Fruit fly (Drosophila melanogaster) whole organism, prepupa: ENCODE results near the gene CG43445.

Experiments
- Blimp-1 ChIP-seq: fragments of 200-800 bp; sonication (Bioruptor generic); optimal IDR thresholded peaks from 3 replicates; lab custom pipeline; 2017; ENCODE audit warnings: missing biosample characterization, missing genetic modification characterization, mild to moderate bottlenecking, moderate library complexity, missing genetic modification reagents
- CG10631 ChIP-seq: fragments of 200-800 bp; sonication (Bioruptor generic); optimal IDR thresholded peaks from 2 replicates; lab custom pipeline; 2016; ENCODE audit warnings: missing biosample characterization, missing genetic modification characterization
- CG10669 ChIP-seq: fragments of 200-800 bp; sonication (Bioruptor generic); optimal IDR thresholded peaks from 3 replicates; lab custom pipeline; 2018; ENCODE audit warnings: missing biosample characterization, mild to moderate bottlenecking, missing genetic modification characterization, moderate library complexity
- CG11294 ChIP-seq: fragments of 200-800 bp; sonication (Bioruptor generic); IDR thresholded peaks from 2 replicates; pipeline ENCODE4 v1.3.6; 2022; ENCODE audit warnings: missing biosample characterization, missing genetic modification characterization
- CG11762 ChIP-seq: fragments of 200-800 bp; sonication (Bioruptor generic); optimal IDR thresholded peaks from 3 replicates; lab custom pipeline; 2016; ENCODE audit warnings: missing biosample characterization, missing genetic modification characterization; ENCODE audit not compliant: insufficient read depth
- CG11902 ChIP-seq: fragments of 200-800 bp; sonication (Bioruptor generic); optimal IDR thresholded peaks from 3 replicates; lab custom pipeline; 2016; ENCODE audit warnings: missing biosample characterization, missing genetic modification characterization
- CG15336 ChIP-seq: fragments of 200-800 bp; sonication (Bioruptor generic); IDR thresholded peaks from 2 replicates; pipeline ENCODE4 v1.3.6; 2022; ENCODE audit warnings: missing biosample characterization, missing genetic modification characterization
- CG1621 ChIP-seq: fragments of 200-800 bp; sonication (Bioruptor generic); optimal IDR thresholded peaks from 3 replicates; lab custom pipeline; 2018; ENCODE audit warnings: missing biosample characterization, mild to moderate bottlenecking, missing genetic modification characterization
- CG16779 ChIP-seq: fragments of 200-800 bp; sonication (Bioruptor generic); optimal IDR thresholded peaks from 3 replicates; lab custom pipeline; 2017; ENCODE audit warnings: missing biosample characterization, mild to moderate bottlenecking, missing genetic modification characterization
- CG32006 ChIP-seq: fragments of 200-800 bp; sonication (Bioruptor generic); optimal IDR thresholded peaks from 3 replicates; lab custom pipeline; 2017; ENCODE audit warnings: missing biosample characterization, mild to moderate bottlenecking, missing genetic modification characterization
- CG34406 ChIP-seq: fragments of 200-800 bp; sonication (Bioruptor generic); optimal IDR thresholded peaks from 3 replicates; lab custom pipeline; 2016; ENCODE audit warnings: missing biosample characterization, missing genetic modification characterization
- CG3919 ChIP-seq: fragments of 200-800 bp; sonication (Bioruptor generic); optimal IDR thresholded peaks from 3 replicates; lab custom pipeline; 2016; ENCODE audit warnings: missing biosample characterization, missing genetic modification characterization
- CG6163 ChIP-seq: fragments of 200-800 bp; sonication (Bioruptor generic); IDR thresholded peaks from 3 replicates; pipeline ENCODE4 v1.3.6; 2022; ENCODE audit warnings: missing biosample characterization, missing genetic modification characterization
- CG6276 ChIP-seq: fragments of 200-800 bp; sonication (Bioruptor generic); optimal IDR thresholded peaks from 2 replicates; lab custom pipeline; 2017; ENCODE audit warnings: missing biosample characterization, mild to moderate bottlenecking, missing genetic modification characterization
- CG6792 ChIP-seq: fragments of 200-800 bp; sonication (Bioruptor generic); optimal IDR thresholded peaks from 3 replicates; lab custom pipeline; 2016; ENCODE audit warnings: missing biosample characterization, missing genetic modification characterization
- CG6808 ChIP-seq: fragments of 200-800 bp; sonication (Bioruptor generic); optimal IDR thresholded peaks from 3 replicates; lab custom pipeline; 2017; ENCODE audit warnings: missing biosample characterization, missing genetic modification characterization, mild to moderate bottlenecking, moderate library complexity, missing genetic modification reagents
- CG6854 ChIP-seq: fragments of 200-800 bp; sonication (Bioruptor generic); optimal IDR thresholded peaks from 2 replicates; lab custom pipeline; 2017; ENCODE audit warnings: missing biosample characterization, mild to moderate bottlenecking, missing genetic modification characterization
- CG7368 ChIP-seq: fragments of 200-800 bp; sonication (Bioruptor generic); optimal IDR thresholded peaks from 3 replicates; lab custom pipeline; 2016; ENCODE audit warnings: missing biosample characterization, missing genetic modification characterization
- CG8119 ChIP-seq: fragments of 200-800 bp; sonication (Bioruptor generic); IDR thresholded peaks from 3 replicates; pipeline ENCODE4 v1.3.6; 2022; ENCODE audit warnings: missing biosample characterization, missing genetic modification characterization
- CG8319 ChIP-seq: fragments of 200-800 bp; sonication (Bioruptor generic); optimal IDR thresholded peaks from 3 replicates; lab custom pipeline; 2016; ENCODE audit warnings: missing biosample characterization, missing genetic modification characterization
- CG8632 ChIP-seq: fragments of 200-800 bp; sonication (Bioruptor generic); optimal IDR thresholded peaks from 3 replicates; lab custom pipeline; 2016; ENCODE audit warnings: missing biosample characterization, missing genetic modification characterization
- CG9139 ChIP-seq: fragments of 200-800 bp; sonication (Bioruptor generic); optimal IDR thresholded peaks from 3 replicates; lab custom pipeline; 2017; ENCODE audit warnings: missing biosample characterization, mild to moderate bottlenecking, missing genetic modification characterization
- Eip75B ChIP-seq: fragments of 200-800 bp; sonication (Bioruptor generic); optimal IDR thresholded peaks from 3 replicates; lab custom pipeline; 2016; ENCODE audit warnings: missing biosample characterization, missing genetic modification characterization
- Eip93F ChIP-seq: fragments of 200-800 bp; sonication (Bioruptor generic); optimal IDR thresholded peaks from 2 replicates; lab custom pipeline; 2016; ENCODE audit warnings: missing biosample characterization, mild to moderate bottlenecking, missing genetic modification characterization
- Ets21C ChIP-seq: fragments of 200-800 bp; sonication (Bioruptor generic); optimal IDR thresholded peaks from 3 replicates; lab custom pipeline; 2016; ENCODE audit warnings: missing biosample characterization, missing genetic modification characterization
- Ets96B ChIP-seq: fragments of 200-800 bp; optimal IDR thresholded peaks from 2 replicates; lab custom pipeline; 2019; ENCODE audit warnings: missing biosample characterization, mild to moderate bottlenecking, missing genetic modification characterization, moderate library complexity
- Hr38 ChIP-seq: sonication (Bioruptor generic); optimal IDR thresholded peaks from 2 replicates; lab custom pipeline; 2016; ENCODE audit warnings: missing biosample characterization, missing genetic modification characterization
- Hr4 ChIP-seq: fragments of 200-800 bp; sonication (Bioruptor generic); optimal IDR thresholded peaks from 3 replicates; lab custom pipeline; 2016; ENCODE audit warnings: missing biosample characterization, missing genetic modification characterization
- Lpt ChIP-seq: fragments of 200-800 bp; sonication (Bioruptor generic); optimal IDR thresholded peaks from 3 replicates; lab custom pipeline; 2016; ENCODE audit warnings: missing biosample characterization, missing genetic modification characterization
- Met ChIP-seq: fragments of 200-800 bp; sonication (Bioruptor generic); optimal IDR thresholded peaks from 3 replicates; lab custom pipeline; 2016; ENCODE audit warnings: missing biosample characterization, missing genetic modification characterization
- Smox ChIP-seq: fragments of 200-800 bp; sonication (Bioruptor generic); optimal IDR thresholded peaks from 3 replicates; lab custom pipeline; 2016; ENCODE audit warnings: missing biosample characterization, missing genetic modification characterization
- Sox102F ChIP-seq: fragments of 200-800 bp; sonication (Bioruptor generic); optimal IDR thresholded peaks from 2 replicates; lab custom pipeline; 2016; ENCODE audit warnings: missing biosample characterization, mild to moderate bottlenecking, missing genetic modification characterization
- Sox14 ChIP-seq: fragments of 200-800 bp; sonication (Bioruptor generic); optimal IDR thresholded peaks from 3 replicates; lab custom pipeline; 2016; ENCODE audit warnings: missing biosample characterization, missing genetic modification characterization
- Sox15 ChIP-seq: fragments of 200-800 bp; sonication (Bioruptor generic); optimal IDR thresholded peaks from 3 replicates; lab custom pipeline; 2016; ENCODE audit warnings: missing biosample characterization, missing genetic modification characterization
- achi ChIP-seq: fragments of 200-800 bp; sonication (Bioruptor generic); optimal IDR thresholded peaks from 3 replicates; lab custom pipeline; 2016; ENCODE audit warnings: missing biosample characterization, missing genetic modification characterization
- acj6 ChIP-seq: fragments of 200-800 bp; sonication (Bioruptor generic); optimal IDR thresholded peaks from 3 replicates; lab custom pipeline; 2016; ENCODE audit warnings: missing biosample characterization, missing genetic modification characterization
- cyc ChIP-seq: fragments of 200-800 bp; sonication (Bioruptor generic); optimal IDR thresholded peaks from 3 replicates; lab custom pipeline; 2016; ENCODE audit warnings: missing biosample characterization, missing genetic modification characterization
- dac ChIP-seq: fragments of 200-800 bp; sonication (Bioruptor generic); optimal IDR thresholded peaks from 2 replicates; lab custom pipeline; 2017; ENCODE audit warnings: missing biosample characterization, mild to moderate bottlenecking, missing genetic modification characterization
- dsx ChIP-seq: fragments of 200-800 bp; optimal IDR thresholded peaks from 3 replicates; lab custom pipeline; 2019; ENCODE audit warnings: missing biosample characterization, mild to moderate bottlenecking, missing genetic modification characterization, moderate library complexity; ENCODE audit not compliant: poor library complexity, severe bottlenecking
- esn ChIP-seq: fragments of 200-800 bp; sonication (Bioruptor generic); optimal IDR thresholded peaks from 2 replicates; lab custom pipeline; 2016; ENCODE audit warnings: missing biosample characterization, mild to moderate bottlenecking, missing genetic modification characterization, moderate library complexity
- fd59A ChIP-seq: fragments of 200-800 bp; sonication (Bioruptor generic); optimal IDR thresholded peaks from 2 replicates; lab custom pipeline; 2017; ENCODE audit warnings: missing biosample characterization, mild to moderate bottlenecking, missing genetic modification characterization, missing genetic modification reagents
- fd85E ChIP-seq: fragments of 200-800 bp; sonication (Bioruptor generic); optimal IDR thresholded peaks from 3 replicates; lab custom pipeline; 2016; ENCODE audit warnings: missing biosample characterization, missing genetic modification characterization
- lz ChIP-seq: fragments of 200-800 bp; sonication (Bioruptor generic); optimal IDR thresholded peaks from 3 replicates; lab custom pipeline; 2016; ENCODE audit warnings: missing biosample characterization, missing genetic modification characterization
- net ChIP-seq: fragments of 200-800 bp; sonication (Bioruptor generic); optimal IDR thresholded peaks from 3 replicates; lab custom pipeline; 2016; ENCODE audit warnings: missing biosample characterization, missing genetic modification characterization
- pdm3 ChIP-seq: fragments of 200-800 bp; sonication (Bioruptor generic); optimal IDR thresholded peaks from 3 replicates; lab custom pipeline; 2016; ENCODE audit warnings: missing biosample characterization, missing genetic modification characterization
- salr ChIP-seq, 2 experiments: fragments of 200-800 bp; sonication (Bioruptor generic); optimal IDR thresholded peaks; 3 replicates each; lab custom pipeline; 2016 to 2018; ENCODE audit warnings: missing biosample characterization in 2 of 2, missing genetic modification characterization in 2 of 2, mild to moderate bottlenecking in 1 of 2
- ss ChIP-seq, 2 experiments: fragments of 200-800 bp; sonication (Bioruptor generic); optimal IDR thresholded peaks; 2 replicates in 1 of 2; 3 replicates in 1 of 2; lab custom pipeline; 2017 to 2018; ENCODE audit warnings: mild to moderate bottlenecking in 2 of 2, missing biosample characterization in 2 of 2, missing genetic modification characterization in 2 of 2, moderate library complexity in 1 of 2
- svp ChIP-seq: fragments of 200-800 bp; sonication (Bioruptor generic); peaks from one replicate; lab custom pipeline; 2016; ENCODE audit warnings: missing biosample characterization, missing genetic modification characterization
- vri ChIP-seq: fragments of 200-800 bp; sonication (Bioruptor generic); optimal IDR thresholded peaks from 3 replicates; lab custom pipeline; 2016; ENCODE audit warnings: missing biosample characterization, mild to moderate bottlenecking, missing genetic modification characterization

Gene CG43445

dm6 chr3R:17938713-17939112 is 27.5 kb downstream of the CG43445 start:
- TF ChIP-seq CG6808 (GFP tag; lab: Kevin White, UChicago): no peak
- no peak for TF ChIP-seq CG6792 (GFP tag; lab: Kevin White, UChicago)
- no peak for TF ChIP-seq Eip75B (GFP tag; lab: Kevin White, UChicago)

dm6 chr3R:17941086-17941485 is 29.9 kb downstream of the CG43445 start:
- TF ChIP-seq CG15336 (GFP tag; lab: Robert Waterston, UW) (peak; percentile 79), CG6808 (GFP tag; lab: Kevin White, UChicago) (peak; percentile 27), fd59A (GFP tag; lab: Kevin White, UChicago) (no peak), CG9139 (GFP tag; lab: Kevin White, UChicago) (no peak), CG32006 (GFP tag; lab: Kevin White, UChicago) (peak; percentile 75), ss (GFP tag; optimal IDR thresholded peaks at IDR 0.05; lab: Kevin White, UChicago) (peak in 1 of 2 experiments; percentile 10), fd85E (GFP tag; lab: Kevin White, UChicago) (no peak), CG8119 (GFP tag; lab: Robert Waterston, UW) (peak; percentile 80), CG6792 (GFP tag; lab: Kevin White, UChicago) (peak; percentile 33), Ets21C (GFP tag; lab: Kevin White, UChicago) (no peak), CG11902 (no peak), CG8319 (GFP tag; lab: Kevin White, UChicago) (no peak), CG11762 (GFP tag; lab: Kevin White, UChicago) (no peak), Sox15 (no peak), cyc (peak; percentile 20), svp (GFP tag; lab: Kevin White, UChicago) (no peak), Sox102F (GFP tag; lab: Kevin White, UChicago) (no peak), CG6854 (GFP tag; lab: Kevin White, UChicago) (no peak), CG3919 (GFP tag; lab: Kevin White, UChicago) (peak; percentile 71), dac (GFP tag; lab: Kevin White, UChicago) (peak; percentile 6), acj6 (GFP tag; lab: Kevin White, UChicago) (peak; percentile 65), Hr38 (no peak), pdm3 (GFP tag; lab: Kevin White, UChicago) (peak; percentile 63), CG16779 (tag; lab: Kevin White, UChicago) (peak; percentile 30), Hr4 (GFP tag; lab: Kevin White, UChicago) (peak; percentile 64), CG6163 (peak; percentile 81), Blimp-1 (no peak), achi (GFP tag; lab: Kevin White, UChicago) (peak; percentile 66), Met (GFP tag; lab: Kevin White, UChicago) (peak; percentile 38), dsx (peak; percentile 77), net (GFP tag; lab: Kevin White, UChicago) (peak; percentile 38), Eip75B (GFP tag; lab: Kevin White, UChicago) (peak; percentile 4), Eip93F (GFP tag; lab: Kevin White, UChicago) (no peak), CG10631 (GFP tag; lab: Kevin White, UChicago) (peak; percentile 66), CG1621 (tag; lab: Kevin White, UChicago) (peak; percentile 1), Sox14 (GFP tag; lab: Kevin White, UChicago) (peak; percentile 63), CG8632 (no peak), CG10669 (GFP tag; lab: Kevin White, UChicago) (peak; percentile 30), vri (GFP tag; lab: Kevin White, UChicago) (no peak), Ets96B (tag; lab: Kevin White, UChicago) (peak; percentile 12), lz (peak; percentile 10), Lpt (GFP tag; lab: Kevin White, UChicago) (peak; percentile 65), CG6276 (GFP tag; lab: Kevin White, UChicago) (peak; percentile 67), CG11294 (GFP tag; lab: Robert Waterston, UW) (0 out of 2 replicates have a peak, but pooled peaks have one; percentile 20), Smox (GFP tag; lab: Kevin White, UChicago) (no peak), CG34406 (peak; percentile 39), salr (GFP tag; optimal IDR thresholded peaks at IDR 0.05; lab: Kevin White, UChicago) (peak in 1 of 2 experiments; percentile 49), CG7368 (GFP tag; lab: Kevin White, UChicago) (peak; percentile 2), esn (GFP tag; lab: Kevin White, UChicago) (no peak)
